Fruit fly (Drosophila melanogaster) Kc167 (cell line): Measurements from ENCODE around the gene crq.

ENCODE experiments used
- Myc ChIP-seq: fragments of >200 bp; optimal IDR thresholded peaks from 2 replicates; lab custom pipeline; 2017; ENCODE audit warnings: missing external identifiers
- Sin3A ChIP-seq: fragments of >200 bp; optimal IDR thresholded peaks from 2 replicates; lab custom pipeline; 2018; ENCODE audit warnings: missing external identifiers
- h ChIP-seq: fragments of >200 bp; optimal IDR thresholded peaks from 3 replicates; lab custom pipeline; 2018; ENCODE audit warnings: missing external identifiers
- insv ChIP-seq: fragments of >200 bp; optimal IDR thresholded peaks from 3 replicates; lab custom pipeline; 2018; ENCODE audit warnings: missing external identifiers
- psq ChIP-seq: fragments of >200 bp; optimal IDR thresholded peaks from 2 replicates; lab custom pipeline; 2017; ENCODE audit warnings: missing external identifiers

DNA sequence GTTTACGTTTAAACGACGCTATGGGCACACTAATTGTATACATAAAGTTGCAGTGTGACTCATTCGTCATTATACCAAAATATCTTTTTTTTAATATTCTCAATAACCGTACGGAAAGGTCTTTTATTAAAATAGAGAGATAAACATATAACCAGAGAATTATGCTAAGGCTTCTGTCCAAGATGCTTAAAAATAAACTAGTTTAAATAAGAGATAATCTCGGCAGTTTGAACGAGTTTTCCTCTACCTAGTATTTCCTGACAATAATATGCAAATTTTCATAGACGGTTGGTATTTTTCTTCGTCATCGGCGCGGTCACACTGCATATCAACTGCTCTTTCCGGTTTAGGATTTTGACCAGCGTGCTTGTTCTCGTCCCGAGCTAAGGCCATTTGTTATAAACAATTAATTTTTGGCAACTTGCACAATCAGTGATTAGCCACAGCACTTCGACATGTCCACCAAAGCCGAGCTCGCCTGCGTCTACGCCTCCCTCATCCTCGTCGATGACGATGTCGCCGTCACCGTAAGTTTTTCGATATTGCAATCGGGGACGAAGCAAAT lies 33.1 kb downstream of the crq start, which contains the start of the genes CG13690 and RpLP1:
- TF ChIP-seq Sin3A: no peak
- TF ChIP-seq h (lab: Kevin White, UChicago): no peak
- TF ChIP-seq psq (lab: Kevin White, UChicago): no peak
- TF ChIP-seq insv (lab: Kevin White, UChicago): no peak
- no peak for TF ChIP-seq Myc (lab: Kevin White, UChicago)
